Fruit fly (Drosophila melanogaster) whole organism: ENCODE measurements around the gene Sec16.

Source experiments
- Dll ChIP-seq: fragments of >200 bp; optimal IDR thresholded peaks from 2 replicates; lab custom pipeline; 2017
- pan ChIP-seq: fragments of >200 bp; optimal IDR thresholded peaks from 2 replicates; lab custom pipeline; 2017
- psq ChIP-seq: fragments of >200 bp; optimal IDR thresholded peaks from 2 replicates; lab custom pipeline; 2017
- usp ChIP-seq: fragments of >200 bp; optimal IDR thresholded peaks from 2 replicates; lab custom pipeline; 2017; ENCODE audit warnings: missing biosample characterization, missing genetic modification characterization, mixed read lengths

DNA sequence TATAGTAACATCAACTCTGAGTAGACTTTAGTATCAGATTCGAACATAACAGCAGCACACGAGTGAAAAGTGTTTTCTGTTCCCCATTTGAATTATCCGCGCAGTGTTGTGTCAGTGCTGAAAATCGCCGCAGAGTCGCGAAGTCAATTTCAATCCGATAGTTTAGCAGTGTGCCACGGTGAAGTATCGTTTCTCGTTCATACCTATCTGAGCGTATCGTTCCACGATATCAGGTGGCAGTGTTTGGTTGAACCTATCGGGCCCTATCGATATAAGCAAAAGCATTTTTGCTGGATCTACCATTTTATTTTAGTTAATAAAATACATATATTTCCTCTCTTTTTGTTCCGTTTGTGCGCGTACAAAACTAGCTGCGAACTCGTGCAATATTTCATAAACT, 57.7 kb downstream of the Sec16 start, which contains the start of gene CkIalpha:
- TF ChIP-seq pan (lab: Kevin White, UChicago) (no peak), psq (lab: Kevin White, UChicago) (no peak), Dll (lab: Kevin White, UChicago) (no peak), usp (GFP tag; lab: Kevin White, UChicago) (no peak)
